Worm (Caenorhabditis elegans): Measurements from ENCODE around the gene R02D5.6.
A peak's percentile ranks its signal among the peaks of the same experiment; 100 is the strongest.

R02D5.6 gene

DNA sequence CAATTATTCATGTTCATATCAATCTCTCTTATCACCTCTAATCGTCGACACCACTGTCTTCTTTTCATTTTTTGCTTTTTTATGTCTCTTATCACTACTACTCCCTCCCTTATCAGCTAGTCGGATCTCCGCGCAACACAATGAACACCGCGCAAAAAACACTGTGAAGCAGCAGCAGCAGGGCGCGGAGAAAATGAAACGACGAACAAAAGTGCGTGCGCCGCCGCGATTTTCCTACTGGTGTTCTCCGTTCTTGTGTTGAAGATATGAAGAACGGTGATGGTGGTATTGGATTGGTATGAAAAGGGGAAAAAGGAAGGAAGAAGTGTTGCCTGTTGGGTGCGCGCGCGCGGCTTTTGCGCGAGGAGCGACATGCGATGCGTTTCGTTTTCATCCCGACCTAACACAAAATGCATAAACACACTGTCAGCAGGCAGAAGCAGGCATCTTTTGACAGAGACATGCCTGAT, 12.1 kb downstream of the R02D5.6 start (continued):
- no peak for TF ChIP-seq mdl-1 (tag; optimal IDR thresholded peaks at IDR 0.05)
- TF ChIP-seq nfya-1 (tag; optimal IDR thresholded peaks at IDR 0.05; ENCODE audit: insufficient read depth) = no peak
- TF ChIP-seq snpc-4 (tag; optimal IDR thresholded peaks at IDR 0.05) = no peak
- TF ChIP-seq ZK546.5 (tag; optimal IDR thresholded peaks at IDR 0.05) = no peak
- peak; percentile 84 for TF ChIP-seq elt-2 (tag; optimal IDR thresholded peaks at IDR 0.05)
- no peak for TF ChIP-seq nhr-237 (tag; optimal IDR thresholded peaks at IDR 0.05)
- peak; percentile 95 for TF ChIP-seq elt-1 (tag; optimal IDR thresholded peaks at IDR 0.05)
- TF ChIP-seq jun-1 (tag; optimal IDR thresholded peaks at IDR 0.05) = peak; percentile 46

- peak; percentile 2 for TF ChIP-seq elt-2 (tag; optimal IDR thresholded peaks at IDR 0.05)
- TF ChIP-seq eor-1 (tag; optimal IDR thresholded peaks at IDR 0.05) = no peak
Measured at ce11 chrV:14504774-14505173, 13.1 kb downstream of the R02D5.6 start.

DNA sequence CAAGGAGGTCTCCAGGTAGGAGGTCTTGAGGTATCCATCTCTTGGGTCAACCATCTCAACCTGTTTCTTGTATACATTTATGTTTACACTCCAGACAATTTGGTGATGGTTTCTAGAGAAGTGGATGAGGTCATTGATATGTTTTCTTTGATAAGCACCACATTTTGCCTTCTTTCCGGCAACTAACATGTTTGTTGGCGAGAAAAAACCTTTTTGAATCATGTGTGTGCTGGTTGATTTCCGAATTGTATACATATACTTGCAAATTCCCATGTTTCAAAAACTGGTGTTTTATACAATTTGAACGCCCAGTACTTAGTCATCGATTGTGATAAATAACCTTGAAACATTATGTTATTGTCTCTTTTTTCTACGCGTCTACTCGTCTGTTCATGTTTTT, 13.8 kb downstream of the R02D5.6 start:
- TF ChIP-seq eor-1 (tag; optimal IDR thresholded peaks at IDR 0.05) (no peak), lin-39 (tag; optimal IDR thresholded peaks at IDR 0.05) (no peak), zag-1 (tag; optimal IDR thresholded peaks at IDR 0.05) (no peak), nhr-25 (tag; optimal IDR thresholded peaks at IDR 0.05) (no peak), tbx-2 (tag; optimal IDR thresholded peaks at IDR 0.05) (no peak), pqm-1 (tag; optimal IDR thresholded peaks at IDR 0.05) (no peak), nhr-28 (tag; optimal IDR thresholded peaks at IDR 0.05) (no peak), egl-27 (tag; optimal IDR thresholded peaks at IDR 0.05) (no peak), skn-1 (tag; optimal IDR thresholded peaks at IDR 0.05) (no peak), unc-39 (tag; optimal IDR thresholded peaks at IDR 0.05) (no peak), nhr-23 (tag; optimal IDR thresholded peaks at IDR 0.05) (no peak)

DNA sequence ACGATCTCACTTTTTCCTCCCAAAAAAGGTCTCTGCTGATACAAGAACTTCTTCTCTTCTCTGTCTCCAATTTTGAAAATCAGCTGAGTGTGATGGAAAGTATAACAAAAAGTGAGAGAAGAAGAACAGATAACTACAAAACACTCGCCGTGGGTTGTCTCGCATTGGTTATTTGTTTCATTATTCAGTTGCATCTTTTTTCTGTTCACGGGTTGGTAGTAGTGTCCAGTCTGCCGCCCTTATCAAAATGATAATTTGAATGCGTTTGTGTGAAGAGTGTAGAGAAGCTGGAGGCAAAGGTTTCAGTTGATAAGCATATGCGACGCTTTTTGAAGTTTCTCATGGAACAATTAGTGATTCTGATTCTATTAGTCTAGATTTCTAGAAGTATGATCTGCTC, 14.8 kb downstream of the R02D5.6 start:
- TF ChIP-seq jun-1 (tag; optimal IDR thresholded peaks at IDR 0.05) = peak; percentile 43
- TF ChIP-seq unc-62 (GFP tag; optimal IDR thresholded peaks at IDR 0.05) = no peak
- TF ChIP-seq lsy-12 (tag; optimal IDR thresholded peaks at IDR 0.05) = no peak
- TF ChIP-seq skn-1 (tag; optimal IDR thresholded peaks at IDR 0.05) = no peak
- TF ChIP-seq nfya-1 (tag; optimal IDR thresholded peaks at IDR 0.05; ENCODE audit: insufficient read depth) = peak; percentile 37
- no peak for TF ChIP-seq fkh-2 (tag; optimal IDR thresholded peaks at IDR 0.05)
- no peak for TF ChIP-seq mdl-1 (tag; optimal IDR thresholded peaks at IDR 0.05)
- peak; percentile 36 for TF ChIP-seq pha-4 (tag; optimal IDR thresholded peaks at IDR 0.05)
- no peak for TF ChIP-seq nhr-25 (tag; optimal IDR thresholded peaks at IDR 0.05)
- peak; percentile 81 for TF ChIP-seq pqm-1 (tag; optimal IDR thresholded peaks at IDR 0.05)
- TF ChIP-seq nhr-67 (tag; optimal IDR thresholded peaks at IDR 0.05) = no peak
- peak; percentile 86 for TF ChIP-seq elt-2 (tag; optimal IDR thresholded peaks at IDR 0.05)

DNA sequence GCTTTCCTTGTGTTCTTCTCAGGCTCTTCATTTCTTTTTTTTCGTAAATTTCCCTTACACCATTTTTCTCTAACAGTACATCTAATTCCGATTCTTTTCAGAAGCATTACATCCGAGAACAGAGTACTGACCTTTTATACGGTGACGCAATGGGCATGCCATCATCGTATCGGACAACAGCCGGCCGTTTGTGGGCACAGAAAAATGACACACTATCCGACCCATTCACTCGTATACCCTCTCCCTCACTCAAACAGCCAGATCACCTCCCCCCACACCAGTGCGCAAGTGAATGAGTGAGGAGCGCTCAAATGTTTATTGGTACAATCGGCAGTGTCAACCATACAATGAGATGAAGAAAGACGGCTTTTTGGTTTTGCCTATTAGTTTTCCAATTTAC, 16.8 kb downstream of the R02D5.6 start, which contains the start of gene R02D5.24:
TSS of gene R02D5.24 (plus strand) at position 205 of the 400 bp plus-strand sequence.
- peak; percentile 53 for TF ChIP-seq pha-4 (tag; optimal IDR thresholded peaks at IDR 0.05)
- TF ChIP-seq jun-1 (tag; optimal IDR thresholded peaks at IDR 0.05) = no peak

- TF ChIP-seq ama-1 (optimal IDR thresholded peaks at IDR 0.05) (no peak), egl-27 (tag; optimal IDR thresholded peaks at IDR 0.05) (no peak), daf-12 (tag; optimal IDR thresholded peaks at IDR 0.05) (no peak), sea-2 (GFP tag; optimal IDR thresholded peaks at IDR 0.05) (no peak), fos-1 (tag; optimal IDR thresholded peaks at IDR 0.05) (no peak), elt-2 (tag; optimal IDR thresholded peaks at IDR 0.05) (no peak), skn-1 (tag; optimal IDR thresholded peaks at IDR 0.05) (no peak), elt-1 (tag; optimal IDR thresholded peaks at IDR 0.05) (no peak), egl-5 (tag; optimal IDR thresholded peaks at IDR 0.05) (no peak), ceh-28 (tag; optimal IDR thresholded peaks at IDR 0.05) (no peak)
Measured at ce11 chrV:14500554-14500953, 17.4 kb downstream of the R02D5.6 start.
